Worm (Caenorhabditis elegans): ENCODE measurements around the gene fbxb-92.
"Not testable (repeated sequence)": the region's sequence is repeated elsewhere in the genome, so short reads cannot be mapped to it uniquely, and the experiment has no call there.

The fbxb-92 gene

DNA sequence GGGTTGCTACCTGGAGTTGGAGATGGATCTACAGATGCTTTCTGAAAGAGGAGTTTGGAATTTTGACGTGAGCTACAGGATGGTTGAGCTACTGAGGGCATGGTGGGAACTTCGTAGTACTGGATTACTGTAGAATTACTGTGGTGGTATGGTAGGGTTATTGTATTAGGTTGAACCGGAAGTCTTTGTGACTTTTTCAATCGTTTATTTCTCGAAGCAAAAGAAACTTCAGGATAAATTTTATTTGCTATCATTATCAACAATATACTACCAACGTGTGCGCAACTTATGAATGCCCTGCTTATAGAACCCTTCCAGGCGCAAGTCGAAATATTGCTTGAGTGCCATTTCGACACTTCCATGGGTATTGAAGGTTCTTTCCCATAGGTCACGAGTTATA lies 14.3 kb upstream of the fbxb-92 start, which contains the start of gene T24E12.6:
Gene T24E12.6 (minus strand): TSS at position 101 of the 400 bp plus-strand sequence.
- peak in 1 of 2 experiments; percentile 3 for TF ChIP-seq unc-62 (GFP tag; optimal IDR thresholded peaks at IDR 0.05 in 1 of 2)
- TF ChIP-seq unc-62 (tag; optimal IDR thresholded peaks at IDR 0.05), result not testable (repeated sequence)

DNA sequence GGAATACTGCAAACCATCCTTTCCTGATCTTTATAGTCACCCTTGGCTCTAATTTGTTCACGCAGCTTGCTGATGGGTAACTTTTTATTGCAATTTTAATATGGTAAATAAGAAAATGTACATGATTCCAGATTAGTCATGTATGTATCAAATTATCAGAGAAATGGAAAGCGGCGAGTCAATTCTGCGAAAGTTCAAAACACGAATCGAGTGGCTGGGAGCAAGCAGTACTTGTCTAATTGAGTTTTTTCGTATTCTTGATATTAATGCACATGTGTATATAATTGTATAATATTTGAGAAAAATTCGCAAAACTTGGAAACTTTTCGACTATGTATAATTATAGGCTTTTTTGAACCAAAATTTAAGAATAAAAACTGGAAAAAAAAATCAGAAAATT lies 11.7 kb upstream of the fbxb-92 start, which contains the start of gene T24E12.12:
Gene T24E12.12 (plus strand): TSS at position 281 of the 400 bp plus-strand sequence.
- TF ChIP-seq nhr-11 (tag; optimal IDR thresholded peaks at IDR 0.05) (no peak), pqm-1 (tag; optimal IDR thresholded peaks at IDR 0.05) (no peak), mdl-1 (tag; optimal IDR thresholded peaks at IDR 0.05) (no peak), dve-1 (tag; optimal IDR thresholded peaks at IDR 0.05; ENCODE audit: insufficient read depth) (no peak), arid-1 (GFP tag; conservative IDR thresholded peaks at IDR 0.05) (no peak), F26F4.8 (GFP tag; conservative IDR thresholded peaks at IDR 0.05) (no peak), Y105C5A.15 (GFP tag; IDR thresholded peaks at IDR 0.05) (no peak), nhr-25 (tag; optimal IDR thresholded peaks at IDR 0.05; ENCODE audit: borderline replicate concordance, insufficient read depth) (no peak), daf-8 (GFP tag; IDR thresholded peaks at IDR 0.05) (no peak), hmg-1.1 (GFP tag; IDR thresholded peaks at IDR 0.05) (no peak), mep-1 (tag; optimal IDR thresholded peaks at IDR 0.05) (no peak), ceh-44 (GFP tag; IDR thresholded peaks at IDR 0.05) (no peak), aly-2 (tag; optimal IDR thresholded peaks at IDR 0.05) (no peak), F37D6.2 (tag; optimal IDR thresholded peaks at IDR 0.05) (no peak), R02D3.7 (tag; optimal IDR thresholded peaks at IDR 0.05) (no peak), ceh-82 (tag; optimal IDR thresholded peaks at IDR 0.05) (no peak), ceh-62 (tag; optimal IDR thresholded peaks at IDR 0.05) (no peak), hif-1 (tag; optimal IDR thresholded peaks at IDR 0.05) (no peak)

DNA sequence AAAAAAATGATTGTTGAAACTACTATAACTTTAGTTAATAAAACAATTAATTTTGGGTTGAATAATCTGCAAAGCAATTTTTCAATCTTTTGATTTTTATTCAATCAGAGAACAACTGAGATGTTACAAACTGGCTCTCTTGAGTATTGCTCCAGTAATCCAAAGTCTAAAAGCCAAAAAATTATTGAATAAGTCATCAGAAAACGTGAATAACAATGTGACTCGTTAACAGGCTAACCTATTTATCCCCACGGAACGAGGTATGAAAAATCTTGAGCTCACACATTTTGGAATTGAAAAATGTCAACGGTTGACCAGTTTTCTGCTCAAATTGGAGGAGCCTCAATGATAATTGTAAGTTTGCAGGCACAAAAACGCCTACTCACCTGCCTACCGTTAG lies 10.2 kb upstream of the fbxb-92 start, which contains the start of gene srx-111:
Gene srx-111 (plus strand): TSS at position 301 of the 400 bp plus-strand sequence.
- TF ChIP-seq cey-2 (tag; optimal IDR thresholded peaks at IDR 0.05; ENCODE audit: borderline replicate concordance, insufficient read depth) (no peak), ceh-44 (GFP tag; IDR thresholded peaks at IDR 0.05) (no peak), lim-7 (GFP tag; IDR thresholded peaks at IDR 0.05) (no peak), nhr-111 (GFP tag; optimal IDR thresholded peaks at IDR 0.05) (no peak), dpl-1 (GFP tag; optimal IDR thresholded peaks at IDR 0.05) (no peak), ama-1 (optimal IDR thresholded peaks at IDR 0.05) (no peak), lin-38 (GFP tag; IDR thresholded peaks at IDR 0.05) (no peak), Y105C5A.15 (GFP tag; IDR thresholded peaks at IDR 0.05) (no peak)

DNA sequence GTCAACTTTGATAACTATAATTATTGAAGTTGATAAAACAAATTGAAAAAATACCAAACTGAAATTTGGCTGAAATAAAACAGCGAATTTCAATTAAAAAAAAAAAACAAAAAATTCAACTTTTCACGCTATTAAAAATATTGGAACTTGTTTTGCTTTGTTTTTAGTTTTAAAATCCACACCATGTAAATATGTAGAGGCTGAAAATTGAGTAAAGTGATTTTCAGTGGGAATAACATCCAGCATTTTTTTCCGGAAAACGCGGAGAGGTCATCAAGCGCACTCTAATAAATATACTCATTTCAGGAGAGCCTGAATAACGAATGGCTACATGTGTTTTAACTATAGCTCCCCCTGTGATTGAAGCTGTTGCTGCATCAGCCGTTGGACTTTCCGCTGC lies 6.3 kb upstream of the fbxb-92 start, which contains the start of gene rcd-1:
Gene rcd-1 (plus strand): TSS at position 301 of the 400 bp plus-strand sequence.
- TF ChIP-seq attf-4 (tag; optimal IDR thresholded peaks at IDR 0.05) (no peak), hmg-1.1 (GFP tag; IDR thresholded peaks at IDR 0.05) (no peak), php-3 (GFP tag; IDR thresholded peaks at IDR 0.05) (no peak), zip-11 (GFP tag; IDR thresholded peaks at IDR 0.05) (no peak), egl-43 (GFP tag; IDR thresholded peaks at IDR 0.05) (no peak)

DNA sequence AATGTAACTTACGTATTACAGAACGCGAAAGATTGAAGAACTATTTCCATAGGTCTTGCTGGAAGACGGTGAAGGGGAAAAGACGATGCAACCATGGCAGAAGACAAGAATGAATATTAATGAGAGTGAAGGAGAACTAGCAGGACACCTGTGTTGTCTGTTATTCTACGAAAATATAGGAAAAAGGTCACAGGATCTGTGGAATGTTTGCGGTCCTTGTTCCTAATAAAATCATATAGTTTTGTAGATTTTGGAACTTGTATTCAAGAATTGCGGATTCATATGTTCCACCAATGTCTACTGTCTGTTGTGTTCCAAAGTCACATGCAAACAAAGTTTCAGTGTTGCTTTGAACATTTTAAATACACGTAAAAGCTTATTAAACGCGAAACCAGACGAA lies 4.9 kb upstream of the fbxb-92 start, which contains the start of gene sdz-11:
Gene sdz-11 (minus strand): TSS at position 101 of the 400 bp plus-strand sequence.
- TF ChIP-seq nhr-111 (GFP tag; optimal IDR thresholded peaks at IDR 0.05), result no peak
- TF ChIP-seq unc-62 (GFP tag; optimal IDR thresholded peaks at IDR 0.05 in 1 of 2), result peak in 1 of 2 experiments; percentile 33
- TF ChIP-seq unc-62 (tag; optimal IDR thresholded peaks at IDR 0.05), result no peak
- no peak for TF ChIP-seq zip-11 (GFP tag; IDR thresholded peaks at IDR 0.05)
- no peak for TF ChIP-seq cey-2 (tag; optimal IDR thresholded peaks at IDR 0.05; ENCODE audit: borderline replicate concordance, insufficient read depth)
- TF ChIP-seq aha-1 (tag), result peak; percentile 56
- no peak for TF ChIP-seq lin-29 (GFP tag; IDR thresholded peaks at IDR 0.05)
- TF ChIP-seq nhr-41 (GFP tag; IDR thresholded peaks at IDR 0.05), result no peak
- TF ChIP-seq F44E2.7 (GFP tag; IDR thresholded peaks at IDR 0.05), result no peak
- TF ChIP-seq D1046.2 (GFP tag; IDR thresholded peaks at IDR 0.05), result no peak
